Worm (Caenorhabditis elegans): ENCODE data around the gene srh-201.

ce11 chrV:9063134-9063533 is 49.5 kb upstream of the srh-201 start:
- TF ChIP-seq ref-1 (GFP tag; conservative IDR thresholded peaks at IDR 0.05): no peak
- TF ChIP-seq klf-2 (GFP tag; conservative IDR thresholded peaks at IDR 0.05): no peak
- no peak for TF ChIP-seq T22C8.4 (GFP tag; IDR thresholded peaks at IDR 0.05)

All from whole organism, midembryonic.